Fruit fly (Drosophila melanogaster) whole organism, embryonic: Measurements from ENCODE around the gene Cdc16.

Experiments used
- Ada2b ChIP-seq: fragments of 200-800 bp; sonication (Bioruptor generic); IDR thresholded peaks from 2 replicates; pipeline ENCODE4 v1.3.6; 2022; ENCODE audit warnings: missing biosample characterization, missing genetic modification characterization
- Asciz ChIP-seq: fragments of 200-800 bp; sonication (Bioruptor generic); optimal IDR thresholded peaks from 2 replicates; lab custom pipeline; 2017; ENCODE audit warnings: missing biosample characterization, mild to moderate bottlenecking, missing genetic modification characterization, missing genetic modification reagents
- BEAF-32 ChIP-seq: fragments of 200-800 bp; sonication (Bioruptor generic); optimal IDR thresholded peaks from 3 replicates; lab custom pipeline; 2017; ENCODE audit warnings: missing biosample characterization, missing genetic modification characterization, mild to moderate bottlenecking, moderate library complexity, missing genetic modification reagents
- Bgb ChIP-seq: fragments of 200-800 bp; sonication (Bioruptor generic); IDR thresholded peaks from 2 replicates; pipeline ENCODE4 v1.3.6; 2022; ENCODE audit warnings: missing biosample characterization, missing genetic modification characterization; ENCODE audit not compliant: partially characterized antibody
- CG11504 ChIP-seq: fragments of 200-800 bp; sonication (Bioruptor generic); optimal IDR thresholded peaks from 3 replicates; lab custom pipeline; 2019; ENCODE audit warnings: missing biosample characterization, mild to moderate bottlenecking, missing genetic modification characterization, moderate library complexity
- CG11560 ChIP-seq: fragments of 200-800 bp; sonication (Bioruptor generic); IDR thresholded peaks from 3 replicates; pipeline ENCODE4 v1.3.6; 2022; ENCODE audit warnings: missing biosample characterization, missing genetic modification characterization
- CG13624 ChIP-seq: fragments of 200-800 bp; sonication (Bioruptor generic); optimal IDR thresholded peaks from 2 replicates; lab custom pipeline; 2016; ENCODE audit warnings: missing biosample characterization, missing genetic modification characterization
- CG1529 ChIP-seq: fragments of 200-800 bp; sonication (Bioruptor generic); optimal IDR thresholded peaks from 3 replicates; lab custom pipeline; 2018; ENCODE audit warnings: missing biosample characterization, missing genetic modification characterization
- CG17361 ChIP-seq: fragments of 200-800 bp; sonication (Bioruptor generic); IDR thresholded peaks from 3 replicates; pipeline ENCODE4 v1.3.6; 2022; ENCODE audit warnings: missing biosample characterization, missing genetic modification characterization
- CG2120 ChIP-seq: fragments of 200-800 bp; sonication (Bioruptor generic); optimal IDR thresholded peaks from 3 replicates; lab custom pipeline; 2016; ENCODE audit warnings: missing biosample characterization, missing genetic modification characterization
- CG31441 ChIP-seq: fragments of 200-800 bp; sonication (Bioruptor generic); IDR thresholded peaks from 2 replicates; pipeline ENCODE4 v1.3.6; 2022; ENCODE audit warnings: missing biosample characterization, missing genetic modification characterization
- CG32767 ChIP-seq: fragments of 200-800 bp; sonication (Bioruptor generic); IDR thresholded peaks from 2 replicates; pipeline ENCODE4 v1.3.6; 2022; ENCODE audit warnings: missing biosample characterization, missing genetic modification characterization
- CG32772 ChIP-seq: fragments of 200-800 bp; sonication (Bioruptor generic); IDR thresholded peaks from 2 replicates; pipeline ENCODE4 v1.3.6; 2022; ENCODE audit warnings: missing biosample characterization, missing genetic modification characterization
- CG3407 ChIP-seq: fragments of 200-800 bp; sonication (Bioruptor generic); optimal IDR thresholded peaks from 2 replicates; lab custom pipeline; 2018; ENCODE audit warnings: missing biosample characterization, mild to moderate bottlenecking, missing genetic modification characterization
- CG3838 ChIP-seq: fragments of 200-800 bp; sonication (Bioruptor generic); optimal IDR thresholded peaks from 3 replicates; lab custom pipeline; 2016; ENCODE audit warnings: missing biosample characterization, missing genetic modification characterization
- CG5245 ChIP-seq: fragments of 200-800 bp; sonication (Bioruptor generic); optimal IDR thresholded peaks from 3 replicates; lab custom pipeline; 2016; ENCODE audit warnings: missing biosample characterization, missing genetic modification characterization
- CG6272 ChIP-seq: fragments of 200-800 bp; sonication (Bioruptor generic); IDR thresholded peaks from 2 replicates; pipeline ENCODE4 v1.3.6; 2022; ENCODE audit warnings: missing biosample characterization, missing genetic modification characterization
- CG8765 ChIP-seq: fragments of 200-800 bp; sonication (Bioruptor generic); IDR thresholded peaks from 2 replicates; pipeline ENCODE4 v1.3.6; 2022; ENCODE audit warnings: missing biosample characterization, missing genetic modification characterization
- CG9609 ChIP-seq: fragments of 200-800 bp; sonication (Bioruptor generic); optimal IDR thresholded peaks from 3 replicates; lab custom pipeline; 2016; ENCODE audit warnings: missing biosample characterization, missing genetic modification characterization
- D19B ChIP-seq: fragments of 200-800 bp; sonication (Bioruptor generic); optimal IDR thresholded peaks from 2 replicates; lab custom pipeline; 2017; ENCODE audit warnings: missing biosample characterization, mild to moderate bottlenecking, missing genetic modification characterization
- Ets65A ChIP-seq: fragments of 200-800 bp; sonication (Bioruptor generic); peaks from one replicate; lab custom pipeline; 2016; ENCODE audit warnings: missing biosample characterization, missing genetic modification characterization
- Fer3 ChIP-seq: fragments of 200-800 bp; sonication (Bioruptor generic); optimal IDR thresholded peaks from 2 replicates; lab custom pipeline; 2018; ENCODE audit warnings: missing biosample characterization, mild to moderate bottlenecking, missing genetic modification characterization, moderate library complexity
- Gsc ChIP-seq: fragments of 200-800 bp; sonication (Bioruptor generic); IDR thresholded peaks from 2 replicates; pipeline ENCODE4 v1.3.6; 2022; ENCODE audit warnings: missing biosample characterization, missing genetic modification characterization
- Hr51 ChIP-seq, 2 experiments: fragments of 200-800 bp; sonication (Bioruptor generic); optimal IDR thresholded peaks; 2 replicates in 1 of 2; 3 replicates in 1 of 2; lab custom pipeline; 2016 to 2018; ENCODE audit warnings: missing biosample characterization in 2 of 2, missing genetic modification characterization in 2 of 2, mild to moderate bottlenecking in 1 of 2, moderate library complexity in 1 of 2
- NFAT ChIP-seq: fragments of 200-800 bp; sonication (Bioruptor generic); IDR thresholded peaks from 2 replicates; pipeline ENCODE4 v1.3.6; 2022; ENCODE audit warnings: missing biosample characterization, missing genetic modification characterization
- Taf1 ChIP-seq: fragments of 200-800 bp; sonication (Bioruptor generic); IDR thresholded peaks from 2 replicates; pipeline ENCODE4 v1.3.6; 2022; ENCODE audit warnings: missing biosample characterization, missing genetic modification characterization
- Trl ChIP-seq, 3 experiments: fragments of >200 bp in 2 of 3; fragments of 200-800 bp in 1 of 3; sonication (Bioruptor generic) in 1 of 3; optimal IDR thresholded peaks; 2 replicates in 1 of 3; 3 replicates in 2 of 3; lab custom pipeline; 2016 to 2017; ENCODE audit warnings: missing biosample characterization in 1 of 3, missing genetic modification characterization in 1 of 3
- Usf ChIP-seq: fragments of 200-800 bp; sonication (Bioruptor generic); optimal IDR thresholded peaks from 2 replicates; lab custom pipeline; 2017; ENCODE audit warnings: missing genotype, missing biosample characterization, missing genetic modification characterization
- abd-A ChIP-seq: fragments of 200-800 bp; sonication (Bioruptor generic); optimal IDR thresholded peaks from 3 replicates; lab custom pipeline; 2019; ENCODE audit warnings: missing biosample characterization, mild to moderate bottlenecking, missing genetic modification characterization, moderate library complexity
- ara ChIP-seq: fragments of 200-800 bp; sonication (Bioruptor generic); IDR thresholded peaks from 2 replicates; pipeline ENCODE4 v1.3.6; 2022; ENCODE audit warnings: missing biosample characterization, missing genetic modification characterization
- bab2 ChIP-seq: fragments of 200-800 bp; sonication (Bioruptor generic); optimal IDR thresholded peaks from 2 replicates; lab custom pipeline; 2016; ENCODE audit warnings: missing biosample characterization, missing genetic modification characterization
- chn ChIP-seq: fragments of 200-800 bp; sonication (Bioruptor generic); optimal IDR thresholded peaks from 2 replicates; lab custom pipeline; 2016; ENCODE audit warnings: missing biosample characterization, missing genetic modification characterization
- danr ChIP-seq: fragments of 200-800 bp; sonication (Bioruptor generic); IDR thresholded peaks from 2 replicates; pipeline ENCODE4 v1.3.6; 2022; ENCODE audit warnings: missing biosample characterization, missing genetic modification characterization
- esg ChIP-seq: fragments of 200-800 bp; sonication (Bioruptor generic); conservative IDR thresholded peaks from 2 replicates; pipeline ENCODE4 v1.3.6; 2022; ENCODE audit warnings: missing biosample characterization, missing genetic modification characterization
- grn ChIP-seq: fragments of 200-800 bp; sonication (Bioruptor generic); optimal IDR thresholded peaks from 3 replicates; lab custom pipeline; 2017; ENCODE audit warnings: missing biosample characterization, missing genetic modification characterization
- gro ChIP-seq: fragments of 200-800 bp; sonication (Bioruptor generic); optimal IDR thresholded peaks from 2 replicates; lab custom pipeline; 2016; ENCODE audit warnings: missing biosample characterization, missing genetic modification characterization
- jigr1 ChIP-seq: fragments of 200-800 bp; sonication (Bioruptor generic); IDR thresholded peaks from 3 replicates; pipeline ENCODE4 v1.3.6; 2022; ENCODE audit warnings: missing biosample characterization, missing genetic modification characterization
- lmd ChIP-seq: fragments of 200-800 bp; sonication (Bioruptor generic); IDR thresholded peaks from 2 replicates; pipeline ENCODE4 v1.3.6; 2022; ENCODE audit warnings: missing biosample characterization, missing genetic modification characterization
- p53 ChIP-seq: fragments of 200-800 bp; sonication (Bioruptor generic); optimal IDR thresholded peaks from 2 replicates; lab custom pipeline; 2016; ENCODE audit warnings: missing biosample characterization, missing genetic modification characterization
- pfk ChIP-seq: fragments of 200-800 bp; sonication (Bioruptor generic); optimal IDR thresholded peaks from 2 replicates; lab custom pipeline; 2018; ENCODE audit warnings: missing biosample characterization, mild to moderate bottlenecking, missing genetic modification characterization, moderate library complexity
- pnt ChIP-seq: fragments of 200-800 bp; sonication (Bioruptor generic); optimal IDR thresholded peaks from 3 replicates; lab custom pipeline; 2016; ENCODE audit warnings: missing biosample characterization, missing genetic modification characterization
- pum ChIP-seq: fragments of 200-800 bp; sonication (Bioruptor generic); optimal IDR thresholded peaks from 2 replicates; lab custom pipeline; 2016; ENCODE audit warnings: missing biosample characterization, missing genetic modification characterization
- row ChIP-seq: fragments of 200-800 bp; sonication (Bioruptor generic); IDR thresholded peaks from 3 replicates; pipeline ENCODE4 v1.3.6; 2022; ENCODE audit warnings: missing biosample characterization, missing genetic modification characterization
- sisA ChIP-seq: fragments of 200-800 bp; sonication (Bioruptor generic); IDR thresholded peaks from 2 replicates; pipeline ENCODE4 v1.3.6; 2022; ENCODE audit warnings: missing biosample characterization, missing genetic modification characterization
- so ChIP-seq: fragments of 200-800 bp; sonication (Bioruptor generic); IDR thresholded peaks from 3 replicates; pipeline ENCODE4 v1.3.6; 2022; ENCODE audit warnings: missing biosample characterization, missing genetic modification characterization
- tgo ChIP-seq: fragments of 200-800 bp; sonication (Bioruptor generic); IDR thresholded peaks from 3 replicates; pipeline ENCODE4 v1.3.6; 2022; ENCODE audit warnings: missing biosample characterization, missing genetic modification characterization
- toy ChIP-seq: fragments of 200-800 bp; sonication (Bioruptor generic); IDR thresholded peaks from 2 replicates; pipeline ENCODE4 v1.3.6; 2022; ENCODE audit warnings: missing biosample characterization, missing genetic modification characterization
- ttk ChIP-seq: fragments of 200-800 bp; sonication (Bioruptor generic); IDR thresholded peaks from 2 replicates; pipeline ENCODE4 v2.1.2; 2022; ENCODE audit warnings: missing biosample characterization, missing genetic modification characterization
- tup ChIP-seq: fragments of 200-800 bp; sonication (Bioruptor generic); optimal IDR thresholded peaks from 2 replicates; lab custom pipeline; 2016; ENCODE audit warnings: missing biosample characterization, mild to moderate bottlenecking, missing genetic modification characterization, moderate library complexity
- wek ChIP-seq: fragments of 200-800 bp; sonication (Bioruptor generic); optimal IDR thresholded peaks from 3 replicates; lab custom pipeline; 2018; ENCODE audit warnings: missing biosample characterization, mild to moderate bottlenecking, missing genetic modification characterization, moderate library complexity

Cdc16 gene

DNA sequence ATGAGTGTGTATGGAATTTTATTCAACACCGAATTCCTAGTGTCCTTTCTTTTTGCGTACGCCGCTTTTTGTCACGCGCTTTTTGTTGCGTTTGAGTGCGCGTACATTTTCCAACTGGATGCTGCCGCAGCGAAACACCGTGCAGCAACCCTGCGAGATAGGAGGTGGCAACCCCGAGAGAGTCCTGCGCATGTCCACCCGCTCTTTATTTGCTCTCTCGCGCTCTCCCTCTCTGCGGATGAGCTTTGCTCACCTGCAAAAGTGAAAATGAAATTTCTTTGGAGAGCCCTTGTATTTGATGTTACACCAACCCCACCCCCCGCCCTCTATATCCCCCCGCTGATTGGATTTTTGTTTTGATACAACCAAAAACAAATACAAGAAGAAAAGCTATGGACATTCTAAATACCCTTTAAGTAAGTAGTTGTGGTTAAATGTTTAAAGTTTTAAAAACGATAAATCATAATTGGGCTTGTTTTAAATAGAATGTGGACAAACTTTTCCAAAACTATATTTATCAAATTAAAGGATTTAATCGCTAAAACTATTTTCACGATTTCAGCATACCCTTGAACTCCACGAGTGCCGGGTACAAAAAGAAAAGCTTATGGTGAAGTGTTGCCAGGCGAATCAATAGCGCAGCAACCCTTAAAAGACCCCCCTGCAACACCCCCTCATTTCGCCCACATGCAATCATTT is 40.9 kb upstream of the Cdc16 start (continued):
- TF ChIP-seq CG3407 (GFP tag; lab: Kevin White, UChicago), result peak; percentile 32
- peak; percentile 36 for TF ChIP-seq CG5245
- no peak for TF ChIP-seq Usf (GFP tag; lab: Kevin White, UChicago)
- no peak; the same call in 2 of the 3 replicates for TF ChIP-seq CG17361 (GFP tag; lab: Robert Waterston, UW)
- TF ChIP-seq BEAF-32 (GFP tag; lab: Kevin White, UChicago), result no peak
- peak; percentile 41; the same call in 1 of the 2 replicates for TF ChIP-seq danr (GFP tag; lab: Robert Waterston, UW)
- peak; percentile 76 for TF ChIP-seq CG31441 (GFP tag; lab: Robert Waterston, UW)
- no peak for TF ChIP-seq CG3838 (GFP tag; lab: Kevin White, UChicago)
- peak; percentile 76 for TF ChIP-seq tgo
- TF ChIP-seq Ada2b (GFP tag; lab: Robert Waterston, UW), result peak; percentile 75
- TF ChIP-seq chn (GFP tag; lab: Kevin White, UChicago), result no peak
- peak; percentile 26 for TF ChIP-seq CG9609 (GFP tag; lab: Kevin White, UChicago)
- TF ChIP-seq abd-A, result peak; percentile 56
- TF ChIP-seq so (GFP tag; lab: Robert Waterston, UW), result peak; percentile 72; the same call in 2 of the 3 replicates
- no peak for TF ChIP-seq NFAT (GFP tag; lab: Robert Waterston, UW)
- no peak for TF ChIP-seq pfk (GFP tag; lab: Kevin White, UChicago)
- TF ChIP-seq pum (GFP tag; lab: Kevin White, UChicago), result peak; percentile 43
- peak; percentile 64 for TF ChIP-seq CG6272 (GFP tag; lab: Robert Waterston, UW)
- peak; percentile 67 for TF ChIP-seq sisA (GFP tag; lab: Robert Waterston, UW)
- TF ChIP-seq Trl (optimal IDR thresholded peaks at IDR 0.05; lab: Kevin White, UChicago), result peak; percentile 58 to 62
- TF ChIP-seq Trl (GFP tag; optimal IDR thresholded peaks at IDR 0.05; lab: Kevin White, UChicago), result peak; percentile 57
- peak; percentile 85 for TF ChIP-seq row (GFP tag; lab: Robert Waterston, UW)
- peak; percentile 27 to 67 for TF ChIP-seq Hr51 (GFP tag; optimal IDR thresholded peaks at IDR 0.05; lab: Kevin White, UChicago)
- TF ChIP-seq gro (GFP tag; lab: Kevin White, UChicago), result peak; percentile 19
- TF ChIP-seq CG2120 (GFP tag; lab: Kevin White, UChicago), result peak; percentile 79
- TF ChIP-seq CG32772 (GFP tag; lab: Robert Waterston, UW), result peak; percentile 69
- TF ChIP-seq CG13624, result peak; percentile 63
- peak; percentile 39; the same call in 1 of the 2 replicates for TF ChIP-seq ttk (GFP tag; lab: Robert Waterston, UW)
- TF ChIP-seq lmd, result peak; percentile 73
- TF ChIP-seq p53 (GFP tag; lab: Kevin White, UChicago), result no peak
- no peak for TF ChIP-seq jigr1 (GFP tag; lab: Robert Waterston, UW)
- TF ChIP-seq Fer3 (tag; lab: Kevin White, UChicago), result peak; percentile 83
- peak; percentile 56 for TF ChIP-seq CG32767 (GFP tag; lab: Robert Waterston, UW)
- no peak for TF ChIP-seq wek (GFP tag; lab: Kevin White, UChicago)
- TF ChIP-seq tup (GFP tag; lab: Kevin White, UChicago), result peak; percentile 19
- TF ChIP-seq CG11504, result peak; percentile 88
- 0 out of 2 replicates have a peak, but pooled peaks have one; percentile 19 for TF ChIP-seq Gsc
- TF ChIP-seq Asciz (GFP tag; lab: Kevin White, UChicago), result peak; percentile 72
- TF ChIP-seq esg (GFP tag; lab: Robert Waterston, UW), result peak; percentile 41; the same call in 1 of the 2 replicates
- TF ChIP-seq CG8765 (GFP tag; lab: Robert Waterston, UW), result no peak; the same call in 1 of the 2 replicates
- TF ChIP-seq Ets65A, result no peak
- TF ChIP-seq bab2 (GFP tag; lab: Kevin White, UChicago), result peak; percentile 53
- peak; percentile 95 for TF ChIP-seq D19B (GFP tag; lab: Kevin White, UChicago)
- no peak for TF ChIP-seq toy (GFP tag; lab: Robert Waterston, UW)
- TF ChIP-seq Taf1 (GFP tag; lab: Robert Waterston, UW), result peak; percentile 37; the same call in 1 of the 2 replicates
- TF ChIP-seq CG1529, result peak; percentile 15
- TF ChIP-seq Bgb (GFP tag; lab: Robert Waterston, UW), result no peak
- 0 out of 3 replicates have a peak, but pooled peaks have one; percentile 43 for TF ChIP-seq CG11560 (tag; lab: Robert Waterston, UW)
- TF ChIP-seq ara (GFP tag; lab: Robert Waterston, UW), result peak; percentile 60; the same call in 1 of the 2 replicates
- peak; percentile 35 for TF ChIP-seq pnt (GFP tag; lab: Kevin White, UChicago)
- TF ChIP-seq grn (GFP tag; lab: Kevin White, UChicago), result no peak
